Worm (Caenorhabditis elegans) whole organism, L4 larva: Measurements from ENCODE around the gene appg-2.

Source experiments
- lin-13 ChIP-seq: fragments of 150-350 bp; optimal IDR thresholded peaks from 2 replicates; lab custom pipeline; 2014; ENCODE audit warnings: missing biosample characterization, missing genetic modification reagents, missing genetic modification characterization
- nhr-237 ChIP-seq: sonication (generic microtip); optimal IDR thresholded peaks from 2 replicates; lab custom pipeline; 2017; ENCODE audit warnings: missing biosample characterization, missing genetic modification characterization
- nhr-48 ChIP-seq: sonication (generic microtip); optimal IDR thresholded peaks from 2 replicates; lab custom pipeline; 2016; ENCODE audit warnings: mild to moderate bottlenecking, missing genetic modification characterization, missing compliant biosample characterization
- nhr-6 ChIP-seq: fragments of 150-350 bp; optimal IDR thresholded peaks from 2 replicates; lab custom pipeline; 2014; ENCODE audit warnings: missing biosample characterization, missing genetic modification characterization
- pha-4 ChIP-seq, 2 experiments: fragments of 150-350 bp in 1 of 2; fragments of 200-800 bp in 1 of 2; sonication (Bioruptor generic) in 1 of 2; IDR thresholded peaks in 1 of 2; optimal IDR thresholded peaks in 1 of 2; 2 replicates each; pipeline versions ENCODE4 v1.3.6 to Lab custom; 2014 to 2022; ENCODE audit warnings: missing genetic modification characterization in 2 of 2, missing genetic modification reagents in 2 of 2, missing biosample characterization in 1 of 2, missing compliant biosample characterization in 1 of 2
- pqm-1 ChIP-seq: sonication (generic microtip); optimal IDR thresholded peaks from 2 replicates; lab custom pipeline; 2017; ENCODE audit warnings: missing biosample characterization, missing genetic modification characterization

ce11 chrII:8814231-8814630, 13.3 kb downstream of the appg-2 start:
- no peak for TF ChIP-seq nhr-6 (tag; lab: Kevin White, UChicago)
- TF ChIP-seq lin-13, result no peak
- no peak for TF ChIP-seq pha-4 (GFP tag; IDR thresholded peaks at IDR 0.05; lab: Robert Waterston, UW)
- no peak for TF ChIP-seq pha-4 (tag; optimal IDR thresholded peaks at IDR 0.05; lab: Kevin White, UChicago)
- TF ChIP-seq pqm-1 (tag; lab: Kevin White, UChicago), result no peak
- TF ChIP-seq nhr-237 (tag; lab: Kevin White, UChicago), result no peak
- TF ChIP-seq nhr-48 (tag; lab: Kevin White, UChicago), result no peak
